Worm (Caenorhabditis elegans) whole organism, L4 larva: Measurements from ENCODE around the gene snpc-1.1.

ENCODE experiments used
- D1046.2 ChIP-seq: fragments of 200-800 bp; sonication (Bioruptor generic); IDR thresholded peaks from 2 replicates; pipeline ENCODE4 v1.3.6; 2022; ENCODE audit warnings: missing genetic modification characterization, missing compliant biosample characterization
- F49E8.2 ChIP-seq: sonication (generic microtip); optimal IDR thresholded peaks from 2 replicates; lab custom pipeline; 2016; ENCODE audit warnings: missing compliant biosample characterization, mild to moderate bottlenecking, missing genetic modification characterization, borderline replicate concordance
- R02D3.7 ChIP-seq: fragments of 150-350 bp; sonication (generic microtip); optimal IDR thresholded peaks from 3 replicates; lab custom pipeline; 2014; ENCODE audit warnings: missing biosample characterization, missing genetic modification characterization
- T20F7.1 ChIP-seq: fragments of 200-800 bp; sonication (Bioruptor generic); optimal IDR thresholded peaks from 2 replicates; lab custom pipeline; 2018; ENCODE audit warnings: mild to moderate bottlenecking, missing genetic modification characterization, missing compliant biosample characterization
- T26A8.4 ChIP-seq: fragments of 200-800 bp; sonication (Bioruptor generic); IDR thresholded peaks from 2 replicates; pipeline ENCODE4 v1.3.6; 2022; ENCODE audit warnings: missing genetic modification characterization, missing compliant biosample characterization
- Y48G9A.11 ChIP-seq: fragments of 200-800 bp; sonication (Bioruptor generic); IDR thresholded peaks from 2 replicates; pipeline ENCODE4 v1.3.6; 2022; ENCODE audit warnings: missing genetic modification reagents, missing genetic modification characterization, missing compliant biosample characterization
- ama-1 ChIP-seq: fragments of 150-350 bp; optimal IDR thresholded peaks from 2 replicates; lab custom pipeline; 2014; ENCODE audit warnings: inconsistent platforms, mixed read lengths
- arid-1 ChIP-seq: fragments of 200-800 bp; sonication (Bioruptor generic); conservative IDR thresholded peaks from 2 replicates; pipeline ENCODE4 v1.3.6; 2022; ENCODE audit warnings: missing genetic modification reagents, missing genetic modification characterization, missing compliant biosample characterization
- ceh-28 ChIP-seq: fragments of 150-350 bp; optimal IDR thresholded peaks from 2 replicates; lab custom pipeline; 2014; ENCODE audit warnings: missing biosample characterization, missing genetic modification reagents, missing genetic modification characterization
- cey-2 ChIP-seq: sonication (generic microtip); optimal IDR thresholded peaks from 3 replicates; lab custom pipeline; 2017; ENCODE audit warnings: missing genetic modification characterization, mild to moderate bottlenecking, missing compliant biosample characterization, antibody characterized with exemption, borderline replicate concordance; ENCODE audit not compliant: insufficient read depth
- ctbp-1 ChIP-seq: fragments of 200-800 bp; sonication (Bioruptor generic); IDR thresholded peaks from 2 replicates; pipeline ENCODE4 v1.3.6; 2022; ENCODE audit warnings: missing genetic modification reagents, missing genetic modification characterization, missing compliant biosample characterization
- daf-12 ChIP-seq: fragments of 150-350 bp; optimal IDR thresholded peaks from 2 replicates; lab custom pipeline; 2014; ENCODE audit warnings: missing biosample characterization, missing genetic modification reagents, missing genetic modification characterization
- daf-16 ChIP-seq, 3 experiments: sonication (generic microtip); optimal IDR thresholded peaks; 2 replicates each; lab custom pipeline; 2016 to 2017; ENCODE audit warnings: missing genetic modification characterization in 3 of 3, missing genetic modification reagents in 3 of 3, mild to moderate bottlenecking in 2 of 3, missing compliant biosample characterization in 2 of 3, missing biosample characterization in 1 of 3, moderate library complexity in 1 of 3
- daf-19 ChIP-seq: fragments of 200-800 bp; sonication (Bioruptor generic); conservative IDR thresholded peaks from 2 replicates; pipeline ENCODE4 v1.3.6; 2022; ENCODE audit warnings: missing genetic modification characterization, missing compliant biosample characterization
- dmd-6 ChIP-seq: fragments of 200-800 bp; sonication (Bioruptor generic); IDR thresholded peaks from 2 replicates; pipeline ENCODE4 v1.3.6; 2022; ENCODE audit warnings: missing genetic modification reagents, missing genetic modification characterization, missing compliant biosample characterization
- dmd-9 ChIP-seq: fragments of 200-800 bp; sonication (Bioruptor generic); IDR thresholded peaks from 2 replicates; pipeline ENCODE4 v1.3.6; 2022; ENCODE audit warnings: missing genetic modification reagents, missing genetic modification characterization, missing compliant biosample characterization
- dpl-1 ChIP-seq: fragments of 150-350 bp; optimal IDR thresholded peaks from 2 replicates; lab custom pipeline; 2014; ENCODE audit warnings: missing biosample characterization, missing genetic modification reagents, missing genetic modification characterization
- dve-1 ChIP-seq: sonication (generic microtip); optimal IDR thresholded peaks from 2 replicates; lab custom pipeline; 2017; ENCODE audit warnings: antibody characterized with exemption, mild to moderate bottlenecking, missing genetic modification characterization, missing compliant biosample characterization; ENCODE audit not compliant: insufficient read depth
- lin-1 ChIP-seq: fragments of 200-800 bp; sonication (Bioruptor generic); IDR thresholded peaks from 2 replicates; pipeline ENCODE4 v1.3.6; 2022; ENCODE audit warnings: missing genetic modification reagents, missing genetic modification characterization, missing compliant biosample characterization
- lin-29 ChIP-seq: fragments of 200-800 bp; sonication (Bioruptor generic); IDR thresholded peaks from 2 replicates; pipeline ENCODE4 v1.3.6; 2022; ENCODE audit warnings: missing genetic modification reagents, missing genetic modification characterization, missing compliant biosample characterization
- lin-38 ChIP-seq: fragments of 200-800 bp; sonication (Bioruptor generic); IDR thresholded peaks from 2 replicates; pipeline ENCODE4 v1.3.6; 2022; ENCODE audit warnings: missing genetic modification reagents, missing genetic modification characterization, missing compliant biosample characterization
- madf-5 ChIP-seq, 2 experiments: fragments of 200-800 bp; sonication (Bioruptor generic); IDR thresholded peaks; 2 replicates each; pipeline ENCODE4 v1.3.6; 2022; ENCODE audit warnings: missing compliant biosample characterization in 2 of 2, missing genetic modification characterization in 2 of 2
- mdl-1 ChIP-seq, 2 experiments: fragments of 150-350 bp in 1 of 2; sonication (generic microtip) in 1 of 2; optimal IDR thresholded peaks; 2 replicates each; lab custom pipeline; 2014 to 2017; ENCODE audit warnings: missing biosample characterization in 2 of 2, missing genetic modification characterization in 2 of 2
- mep-1 ChIP-seq: fragments of 150-350 bp; sonication (generic microtip); optimal IDR thresholded peaks from 3 replicates; lab custom pipeline; 2014; ENCODE audit warnings: missing biosample characterization, missing genetic modification characterization
- nhr-102 ChIP-seq: sonication (generic microtip); optimal IDR thresholded peaks from 2 replicates; lab custom pipeline; 2016; ENCODE audit warnings: mild to moderate bottlenecking, missing genetic modification characterization, moderate library complexity, missing compliant biosample characterization
- nhr-28 ChIP-seq: fragments of 150-350 bp; optimal IDR thresholded peaks from 2 replicates; lab custom pipeline; 2014; ENCODE audit warnings: missing biosample characterization, missing genetic modification characterization
- rbr-2 ChIP-seq: sonication (generic microtip); optimal IDR thresholded peaks from 2 replicates; lab custom pipeline; 2016; ENCODE audit warnings: missing genotype, missing genetic modification characterization, missing compliant biosample characterization
- snpc-1.2 ChIP-seq: fragments of 200-800 bp; sonication (Bioruptor generic); IDR thresholded peaks from 2 replicates; pipeline ENCODE4 v1.3.6; 2022; ENCODE audit warnings: missing genetic modification reagents, missing genetic modification characterization, missing compliant biosample characterization
- spr-3 ChIP-seq: fragments of 200-800 bp; sonication (Bioruptor generic); optimal IDR thresholded peaks from 2 replicates; lab custom pipeline; 2018; ENCODE audit warnings: mild to moderate bottlenecking, missing genetic modification characterization, missing compliant biosample characterization
- unc-62 ChIP-seq, 3 experiments: fragments of 150-350 bp in 1 of 3; sonication (generic microtip); optimal IDR thresholded peaks in 2 of 3; peaks in 1 of 3; 1 replicate in 1 of 3; 2 replicates in 2 of 3; lab custom pipeline; 2014 to 2017; ENCODE audit warnings: missing biosample characterization in 3 of 3, missing genetic modification characterization in 3 of 3, missing genetic modification reagents in 3 of 3, missing genotype in 1 of 3
- vab-7 ChIP-seq: fragments of 200-800 bp; sonication (Bioruptor generic); IDR thresholded peaks from 2 replicates; pipeline ENCODE4 v1.3.6; 2022; ENCODE audit warnings: missing genetic modification reagents, missing genetic modification characterization, missing compliant biosample characterization
- ztf-11 ChIP-seq: fragments of 150-350 bp; optimal IDR thresholded peaks from 2 replicates; lab custom pipeline; 2014; ENCODE audit warnings: missing biosample characterization, missing genetic modification characterization
- ztf-7 ChIP-seq: fragments of 150-350 bp; optimal IDR thresholded peaks from 2 replicates; lab custom pipeline; 2014; ENCODE audit warnings: missing biosample characterization, missing genetic modification characterization

snpc-1.1 gene

ce11 chrII:7776715-7777114 lies 4.4 kb downstream of the snpc-1.1 start (continued):
- TF ChIP-seq R02D3.7 (tag; lab: Kevin White, UChicago) (no peak), dmd-9 (GFP tag; lab: Robert Waterston, UW) (no peak), madf-5 (GFP tag; IDR thresholded peaks at IDR 0.05; lab: Robert Waterston, UW) (no peak), ztf-7 (tag; lab: Kevin White, UChicago) (no peak)
- TF ChIP-seq, all 104 proteins: peak for 12

ce11 chrII:7776232-7776631 lies 4.9 kb downstream of the snpc-1.1 start:
- TF ChIP-seq snpc-1.2 (no peak), ztf-11 (tag; lab: Kevin White, UChicago) (no peak), unc-62 (GFP tag; optimal IDR thresholded peaks at IDR 0.05 in 1 of 2; lab: Kevin White, UChicago) (peak in 1 of 2 experiments; percentile 89), unc-62 (tag; optimal IDR thresholded peaks at IDR 0.05; lab: Kevin White, UChicago) (no peak), nhr-28 (tag; lab: Kevin White, UChicago) (peak; percentile 6)

ce11 chrII:7773427-7773993 lies 7.6 kb downstream of the snpc-1.1 start:
- TF ChIP-seq lin-38 (peak; percentile 37; the same call in 1 of the 2 replicates), rbr-2 (tag; lab: Kevin White, UChicago) (no peak), nhr-102 (tag; lab: Kevin White, UChicago) (peak; percentile 39), F49E8.2 (tag; lab: Kevin White, UChicago) (no peak), cey-2 (tag; lab: Kevin White, UChicago) (no peak), vab-7 (GFP tag; lab: Robert Waterston, UW) (no peak), ama-1 (peak; percentile 63), unc-62 (GFP tag; optimal IDR thresholded peaks at IDR 0.05 in 1 of 2; lab: Kevin White, UChicago) (peak in 1 of 2 experiments; percentile 58), unc-62 (tag; optimal IDR thresholded peaks at IDR 0.05; lab: Kevin White, UChicago) (no peak), dmd-6 (GFP tag; lab: Robert Waterston, UW) (0 out of 2 replicates have a peak, but pooled peaks have one; percentile 13), ceh-28 (tag; lab: Kevin White, UChicago) (no peak), mdl-1 (tag; optimal IDR thresholded peaks at IDR 0.05; lab: Kevin White, UChicago) (no peak), spr-3 (GFP tag; lab: Kevin White, UChicago) (no peak), lin-29 (no peak), daf-16 (GFP tag; optimal IDR thresholded peaks at IDR 0.05; lab: Kevin White, UChicago) (no peak), daf-16 (tag; optimal IDR thresholded peaks at IDR 0.05; lab: Kevin White, UChicago) (peak; percentile 27), arid-1 (GFP tag; lab: Robert Waterston, UW) (0 out of 2 replicates have a peak, but pooled peaks have one; percentile 23), mep-1 (tag; lab: Kevin White, UChicago) (peak; percentile 27), D1046.2 (GFP tag; lab: Robert Waterston, UW) (peak; percentile 47; the same call in 1 of the 2 replicates), daf-12 (tag; lab: Kevin White, UChicago) (no peak), dve-1 (tag; lab: Kevin White, UChicago) (peak; percentile 9), T26A8.4 (peak; percentile 54; the same call in 1 of the 2 replicates), ctbp-1 (no peak), lin-1 (no peak), T20F7.1 (GFP tag; lab: Kevin White, UChicago) (peak; percentile 4), dpl-1 (no peak), Y48G9A.11 (GFP tag; lab: Robert Waterston, UW) (no peak)
- TF ChIP-seq, all 104 proteins: peak for 12

DNA sequence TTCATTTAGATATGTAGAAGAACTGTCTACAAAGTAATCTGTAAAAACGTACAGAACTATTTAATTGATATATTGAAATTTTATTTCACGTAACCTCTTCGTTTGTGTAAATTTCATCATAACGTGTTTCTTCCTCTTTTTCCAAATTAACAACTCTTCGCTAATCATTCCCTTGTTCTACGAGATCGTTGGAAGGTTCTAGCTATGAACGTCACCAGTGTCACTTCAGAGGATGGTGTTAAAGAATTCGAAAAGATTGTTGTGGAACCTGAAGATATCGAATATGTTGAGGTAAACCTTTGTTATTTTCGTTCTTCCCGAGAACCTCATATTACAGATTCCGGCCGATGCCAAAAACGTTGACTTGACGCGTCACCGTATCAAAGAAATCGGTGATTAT lies 8.7 kb downstream of the snpc-1.1 start, which contains the start of gene C06A8.6:
Gene C06A8.6, plus strand, starts transcription at position 89 of the 400 bp plus-strand sequence.
- TF ChIP-seq daf-19 (GFP tag; lab: Robert Waterston, UW) (no peak), unc-62 (GFP tag; optimal IDR thresholded peaks at IDR 0.05 in 1 of 2; lab: Kevin White, UChicago) (peak in 1 of 2 experiments; percentile 90), unc-62 (tag; optimal IDR thresholded peaks at IDR 0.05; lab: Kevin White, UChicago) (no peak), spr-3 (GFP tag; lab: Kevin White, UChicago) (no peak)
